Worm (Caenorhabditis elegans) whole organism, young adult: Measurements from ENCODE around the gene K12H6.10.

Source experiments
- B0019.2 ChIP-seq: fragments of 200-800 bp; sonication (Bioruptor generic); conservative IDR thresholded peaks from 2 replicates; pipeline ENCODE4 v1.3.6; 2022; ENCODE audit warnings: missing genetic modification reagents, missing genetic modification characterization, missing compliant biosample characterization
- F10E7.11 ChIP-seq: sonication (generic microtip); optimal IDR thresholded peaks from 2 replicates; lab custom pipeline; 2017; ENCODE audit warnings: mild to moderate bottlenecking, missing genetic modification characterization, moderate library complexity, missing compliant biosample characterization
- F22D6.2 ChIP-seq: sonication (generic microtip); optimal IDR thresholded peaks from 2 replicates; lab custom pipeline; 2016; ENCODE audit warnings: mild to moderate bottlenecking, missing genetic modification characterization, missing compliant biosample characterization
- F33H1.4 ChIP-seq: fragments of 200-800 bp; sonication (Bioruptor generic); IDR thresholded peaks from 2 replicates; pipeline ENCODE4 v1.3.6; 2022; ENCODE audit warnings: missing genetic modification reagents, missing genetic modification characterization, missing compliant biosample characterization
- F37B4.10 ChIP-seq: fragments of 200-800 bp; sonication (Bioruptor generic); IDR thresholded peaks from 2 replicates; pipeline ENCODE4 v1.3.6; 2022; ENCODE audit warnings: missing genetic modification characterization, missing compliant biosample characterization
- F49E8.2 ChIP-seq: sonication (generic microtip); optimal IDR thresholded peaks from 3 replicates; lab custom pipeline; 2017; ENCODE audit warnings: missing genetic modification characterization, mild to moderate bottlenecking, missing compliant biosample characterization, antibody characterized with exemption, moderate library complexity; ENCODE audit not compliant: insufficient read depth
- T26A5.8 ChIP-seq: sonication (generic microtip); optimal IDR thresholded peaks from 2 replicates; lab custom pipeline; 2016; ENCODE audit warnings: missing genetic modification characterization, missing compliant biosample characterization
- Y53G8AR.9 ChIP-seq: fragments of 200-800 bp; sonication (Bioruptor generic); conservative IDR thresholded peaks from 2 replicates; pipeline ENCODE4 v1.3.6; 2022; ENCODE audit warnings: missing genetic modification reagents, missing genetic modification characterization, missing compliant biosample characterization
- Y79H2A.3 ChIP-seq: fragments of 200-800 bp; sonication (Bioruptor generic); conservative IDR thresholded peaks from 2 replicates; pipeline ENCODE4 v1.3.6; 2022; ENCODE audit warnings: missing genetic modification reagents, missing genetic modification characterization, missing compliant biosample characterization
- Y95B8A.8 ChIP-seq: fragments of 200-800 bp; sonication (Bioruptor generic); IDR thresholded peaks from 2 replicates; pipeline ENCODE4 v1.3.6; 2022; ENCODE audit warnings: missing genetic modification reagents, missing genetic modification characterization, missing compliant biosample characterization
- akir-1 ChIP-seq: fragments of 200-800 bp; sonication (Bioruptor generic); optimal IDR thresholded peaks from 2 replicates; lab custom pipeline; 2018; ENCODE audit warnings: mild to moderate bottlenecking, missing genetic modification characterization, moderate library complexity, missing compliant biosample characterization
- aptf-3 ChIP-seq: fragments of 200-800 bp; sonication (Bioruptor generic); IDR thresholded peaks from 2 replicates; pipeline ENCODE4 v1.3.6; 2022; ENCODE audit warnings: missing genetic modification characterization, missing compliant biosample characterization
- attf-5 ChIP-seq: fragments of 200-800 bp; sonication (Bioruptor generic); optimal IDR thresholded peaks from 2 replicates; lab custom pipeline; 2018; ENCODE audit warnings: mild to moderate bottlenecking, missing genetic modification characterization, missing compliant biosample characterization
- ccch-3 ChIP-seq: fragments of 200-800 bp; sonication (Bioruptor generic); optimal IDR thresholded peaks from 2 replicates; lab custom pipeline; 2018; ENCODE audit warnings: mild to moderate bottlenecking, missing genetic modification characterization, missing compliant biosample characterization
- cebp-1 ChIP-seq, 2 experiments: fragments of 200-800 bp in 1 of 2; sonication (Bioruptor generic) in 1 of 2; sonication (generic microtip) in 1 of 2; IDR thresholded peaks in 1 of 2; optimal IDR thresholded peaks in 1 of 2; 2 replicates each; pipeline versions ENCODE4 v1.3.6 to Lab custom; 2017 to 2022; ENCODE audit warnings: missing compliant biosample characterization in 2 of 2, missing genetic modification characterization in 2 of 2, mild to moderate bottlenecking in 1 of 2, missing genetic modification reagents in 1 of 2, moderate library complexity in 1 of 2
- cebp-2 ChIP-seq: fragments of 200-800 bp; sonication (Bioruptor generic); IDR thresholded peaks from 2 replicates; pipeline ENCODE4 v1.3.6; 2022; ENCODE audit warnings: missing genetic modification characterization, missing compliant biosample characterization
- ceh-27 ChIP-seq: fragments of 200-800 bp; sonication (Bioruptor generic); optimal IDR thresholded peaks from 2 replicates; lab custom pipeline; 2018; ENCODE audit warnings: mild to moderate bottlenecking, missing genetic modification characterization, moderate library complexity, missing compliant biosample characterization
- ceh-58 ChIP-seq: fragments of 200-800 bp; sonication (Bioruptor generic); IDR thresholded peaks from 2 replicates; pipeline ENCODE4 v1.3.6; 2022; ENCODE audit warnings: missing genetic modification characterization, missing compliant biosample characterization
- die-1 ChIP-seq: sonication (generic microtip); optimal IDR thresholded peaks from 2 replicates; lab custom pipeline; 2016; ENCODE audit warnings: missing genotype, mild to moderate bottlenecking, missing genetic modification characterization, missing compliant biosample characterization
- efl-1 ChIP-seq: fragments of 150-350 bp; optimal IDR thresholded peaks from 2 replicates; lab custom pipeline; 2014; ENCODE audit warnings: missing biosample characterization, missing genetic modification reagents, missing genetic modification characterization
- fkh-3 ChIP-seq: sonication (generic microtip); optimal IDR thresholded peaks from 2 replicates; lab custom pipeline; 2016; ENCODE audit warnings: mild to moderate bottlenecking, missing genetic modification characterization, missing compliant biosample characterization
- him-1 ChIP-seq: sonication (generic microtip); optimal IDR thresholded peaks from 2 replicates; lab custom pipeline; 2016; ENCODE audit warnings: missing genotype, missing genetic modification reagents, missing genetic modification characterization, missing compliant biosample characterization
- hlh-12 ChIP-seq: sonication (generic microtip); optimal IDR thresholded peaks from 2 replicates; lab custom pipeline; 2016; ENCODE audit warnings: missing genetic modification characterization, missing compliant biosample characterization
- hrde-1 ChIP-seq: sonication (generic microtip); optimal IDR thresholded peaks from 2 replicates; lab custom pipeline; 2016; ENCODE audit warnings: missing genetic modification characterization, mild to moderate bottlenecking, missing compliant biosample characterization, moderate library complexity, missing genotype, missing genetic modification reagents, borderline replicate concordance
- hsf-1 ChIP-seq: fragments of 200-800 bp; sonication (Bioruptor generic); IDR thresholded peaks from 2 replicates; pipeline ENCODE4 v1.3.6; 2022; ENCODE audit warnings: missing genetic modification reagents, missing genetic modification characterization, missing compliant biosample characterization
- lin-35 ChIP-seq, 3 experiments: fragments of 150-350 bp in 2 of 3; sonication (generic microtip) in 1 of 3; optimal IDR thresholded peaks; 2 replicates each; lab custom pipeline; 2014 to 2018; ENCODE audit warnings: missing biosample characterization in 3 of 3, missing genetic modification characterization in 3 of 3, missing genetic modification reagents in 3 of 3
- lin-54 ChIP-seq: fragments of 200-800 bp; sonication (Bioruptor generic); optimal IDR thresholded peaks from 2 replicates; lab custom pipeline; 2018; ENCODE audit warnings: mild to moderate bottlenecking, missing genetic modification characterization, missing compliant biosample characterization
- lir-1 ChIP-seq: fragments of 200-800 bp; sonication (Bioruptor generic); conservative IDR thresholded peaks from 2 replicates; pipeline ENCODE4 v1.3.6; 2022; ENCODE audit warnings: missing genetic modification reagents, missing genetic modification characterization, missing compliant biosample characterization
- madf-3 ChIP-seq: fragments of 200-800 bp; sonication (Bioruptor generic); IDR thresholded peaks from 2 replicates; pipeline ENCODE4 v1.3.6; 2022; ENCODE audit warnings: missing genetic modification reagents, missing genetic modification characterization, missing compliant biosample characterization
- madf-6 ChIP-seq: fragments of 200-800 bp; sonication (Bioruptor generic); IDR thresholded peaks from 2 replicates; pipeline ENCODE4 v1.3.6; 2022; ENCODE audit warnings: missing genetic modification reagents, missing genetic modification characterization, missing compliant biosample characterization
- nfya-2 ChIP-seq: fragments of 200-800 bp; sonication (Bioruptor generic); IDR thresholded peaks from 2 replicates; pipeline ENCODE4 v1.3.6; 2022; ENCODE audit warnings: missing genetic modification reagents, missing genetic modification characterization, missing compliant biosample characterization
- nhr-120 ChIP-seq: fragments of 200-800 bp; sonication (Bioruptor generic); IDR thresholded peaks from 2 replicates; pipeline ENCODE4 v1.3.6; 2022; ENCODE audit warnings: missing genetic modification characterization, missing compliant biosample characterization
- nhr-90 ChIP-seq: sonication (generic microtip); optimal IDR thresholded peaks from 2 replicates; lab custom pipeline; 2016; ENCODE audit warnings: missing genotype, mild to moderate bottlenecking, missing genetic modification characterization, missing compliant biosample characterization
- pbrm-1 ChIP-seq: fragments of 200-800 bp; sonication (Bioruptor generic); IDR thresholded peaks from 2 replicates; pipeline ENCODE4 v1.3.6; 2022; ENCODE audit warnings: missing genetic modification reagents, missing genetic modification characterization, missing compliant biosample characterization
- sdz-38 ChIP-seq: sonication (generic microtip); optimal IDR thresholded peaks from 2 replicates; lab custom pipeline; 2016; ENCODE audit warnings: missing genotype, missing genetic modification characterization, missing compliant biosample characterization
- snpc-1.1 ChIP-seq: sonication (generic microtip); optimal IDR thresholded peaks from 2 replicates; lab custom pipeline; 2017; ENCODE audit warnings: missing genetic modification characterization, mild to moderate bottlenecking, missing compliant biosample characterization, antibody characterized with exemption, moderate library complexity, missing genotype, missing genetic modification reagents; ENCODE audit not compliant: insufficient read depth
- snpc-1.3 ChIP-seq: sonication (generic microtip); optimal IDR thresholded peaks from 2 replicates; lab custom pipeline; 2017; ENCODE audit warnings: missing genetic modification characterization, mild to moderate bottlenecking, missing compliant biosample characterization, antibody characterized with exemption, moderate library complexity, missing genotype, missing genetic modification reagents; ENCODE audit not compliant: insufficient read depth
- snpc-3.4 ChIP-seq: sonication (generic microtip); optimal IDR thresholded peaks from 2 replicates; lab custom pipeline; 2017; ENCODE audit warnings: missing genetic modification characterization, mild to moderate bottlenecking, missing compliant biosample characterization, antibody characterized with exemption, moderate library complexity, missing genotype, missing genetic modification reagents
- zfh-2 ChIP-seq: fragments of 200-800 bp; sonication (Bioruptor generic); conservative IDR thresholded peaks from 2 replicates; pipeline ENCODE4 v1.3.6; 2022; ENCODE audit warnings: missing genetic modification reagents, missing genetic modification characterization, missing compliant biosample characterization
- zim-3 ChIP-seq: sonication (generic microtip); optimal IDR thresholded peaks from 2 replicates; lab custom pipeline; 2017; ENCODE audit warnings: mild to moderate bottlenecking, missing genetic modification characterization, moderate library complexity, missing compliant biosample characterization
- ztf-18 ChIP-seq: sonication (generic microtip); optimal IDR thresholded peaks from 2 replicates; lab custom pipeline; 2016; ENCODE audit warnings: missing genotype, mild to moderate bottlenecking, missing genetic modification characterization, missing compliant biosample characterization
- ztf-22 ChIP-seq: fragments of 200-800 bp; sonication (Bioruptor generic); optimal IDR thresholded peaks from 2 replicates; lab custom pipeline; 2018; ENCODE audit warnings: mild to moderate bottlenecking, missing genetic modification characterization, moderate library complexity, missing compliant biosample characterization
- ztf-25 ChIP-seq: fragments of 200-800 bp; sonication (Bioruptor generic); IDR thresholded peaks from 2 replicates; pipeline ENCODE4 v1.3.6; 2022; ENCODE audit warnings: missing genetic modification reagents, missing genetic modification characterization, missing compliant biosample characterization
- ztf-26 ChIP-seq: sonication (generic microtip); optimal IDR thresholded peaks from 2 replicates; lab custom pipeline; 2017; ENCODE audit warnings: missing genetic modification characterization, missing compliant biosample characterization
- ztf-6 ChIP-seq: fragments of 200-800 bp; sonication (Bioruptor generic); IDR thresholded peaks from 2 replicates; pipeline ENCODE4 v1.3.6; 2022; ENCODE audit warnings: missing genetic modification reagents, missing genetic modification characterization, missing compliant biosample characterization

The K12H6.10 gene

DNA sequence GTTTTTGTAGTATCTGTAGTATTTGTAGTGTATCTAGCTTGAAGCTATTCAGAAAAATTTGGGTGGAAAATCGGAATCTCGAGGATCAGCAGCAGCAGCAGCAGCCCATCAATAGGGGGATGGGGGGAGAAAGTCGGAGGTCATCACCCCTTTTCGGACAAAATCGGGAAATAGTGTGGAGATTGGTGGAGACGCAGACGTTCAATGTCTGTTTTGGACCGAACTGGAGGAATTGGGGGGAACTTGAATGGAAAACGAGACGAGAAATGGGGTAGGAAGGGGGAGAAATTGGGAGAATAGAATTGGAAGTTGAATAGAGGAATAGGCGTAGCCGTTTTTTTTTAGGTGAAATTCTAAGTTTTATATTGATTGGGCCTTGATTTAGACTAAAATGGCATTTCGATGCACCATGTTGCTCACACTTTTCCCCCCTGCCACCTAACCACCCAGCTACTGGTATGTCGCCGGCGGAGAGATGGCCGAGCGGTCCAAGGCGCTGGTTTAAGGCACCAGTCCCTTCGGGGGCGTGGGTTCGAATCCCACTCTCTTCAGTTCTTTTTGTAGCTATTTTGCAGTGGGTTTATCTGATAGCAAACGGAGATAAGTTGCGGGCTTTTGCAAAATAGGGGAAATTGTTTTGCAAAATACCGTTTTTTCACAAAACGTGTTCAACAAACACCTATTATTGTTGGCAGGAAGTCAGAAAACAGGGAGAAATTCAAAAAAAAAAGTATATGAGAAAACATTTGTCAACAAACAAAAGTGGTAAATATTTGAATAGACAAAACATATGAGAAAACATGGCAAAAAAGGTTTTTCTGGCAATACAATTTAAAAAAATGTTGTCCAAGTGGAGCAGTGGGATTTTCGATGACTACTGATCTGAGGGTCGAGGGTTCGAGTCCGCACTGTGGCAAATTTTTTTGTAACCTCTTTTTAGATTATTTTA lies 37.5 kb downstream of the K12H6.10 start (continued):
- no peak for TF ChIP-seq sdz-38
- TF ChIP-seq Y95B8A.8 (GFP tag; lab: Robert Waterston, UW), result no peak
- no peak for TF ChIP-seq cebp-1 (GFP tag; IDR thresholded peaks at IDR 0.05; lab: Robert Waterston, UW)
- TF ChIP-seq cebp-1 (tag; optimal IDR thresholded peaks at IDR 0.05; lab: Kevin White, UChicago), result peak; percentile 50
- no peak for TF ChIP-seq akir-1 (GFP tag; lab: Kevin White, UChicago)
- TF ChIP-seq Y53G8AR.9 (GFP tag; lab: Robert Waterston, UW), result no peak
- peak; percentile 59; the same call in 1 of the 2 replicates for TF ChIP-seq Y79H2A.3
- TF ChIP-seq cebp-2 (GFP tag; lab: Robert Waterston, UW), result peak; percentile 83; the same call in 1 of the 2 replicates
- TF ChIP-seq ztf-6 (GFP tag; lab: Robert Waterston, UW), result no peak
- TF ChIP-seq ceh-27 (GFP tag; lab: Kevin White, UChicago), result no peak
- no peak for TF ChIP-seq ztf-22 (GFP tag; lab: Kevin White, UChicago)
- no peak for TF ChIP-seq F37B4.10 (GFP tag; lab: Robert Waterston, UW)
- TF ChIP-seq ztf-18 (tag; lab: Kevin White, UChicago), result peak; percentile 59
- TF ChIP-seq madf-6 (GFP tag; lab: Robert Waterston, UW), result peak; percentile 40
- no peak for TF ChIP-seq hrde-1
- TF ChIP-seq nfya-2, result no peak
- TF ChIP-seq F49E8.2 (tag; lab: Kevin White, UChicago), result no peak
- TF ChIP-seq nhr-90, result peak; percentile 67
- 0 out of 2 replicates have a peak, but pooled peaks have one; percentile 17 for TF ChIP-seq lir-1 (GFP tag; lab: Robert Waterston, UW)
- peak; percentile 17 for TF ChIP-seq lin-54 (GFP tag; lab: Kevin White, UChicago)
- no peak for TF ChIP-seq F10E7.11 (tag; lab: Kevin White, UChicago)
- TF ChIP-seq lin-35 (GFP tag; optimal IDR thresholded peaks at IDR 0.05; lab: Kevin White, UChicago), result peak in 1 of 3 experiments; percentile 21
- TF ChIP-seq snpc-1.3 (tag; lab: Kevin White, UChicago), result no peak
- TF ChIP-seq T26A5.8 (tag; lab: Kevin White, UChicago), result no peak
- no peak for TF ChIP-seq hsf-1 (GFP tag; lab: Robert Waterston, UW)
- peak; percentile 69 for TF ChIP-seq die-1
- TF ChIP-seq him-1 (tag; lab: Kevin White, UChicago), result peak; percentile 75
- TF ChIP-seq F33H1.4 (GFP tag; lab: Robert Waterston, UW), result no peak
- 0 out of 2 replicates have a peak, but pooled peaks have one; percentile 25 for TF ChIP-seq ztf-25
- TF ChIP-seq zfh-2, result peak; percentile 62
- TF ChIP-seq madf-3 (GFP tag; lab: Robert Waterston, UW), result no peak
- no peak for TF ChIP-seq fkh-3 (tag; lab: Kevin White, UChicago)
- no peak for TF ChIP-seq zim-3
- TF ChIP-seq snpc-3.4, result no peak
- no peak for TF ChIP-seq B0019.2
- no peak for TF ChIP-seq ceh-58 (GFP tag; lab: Robert Waterston, UW)
- no peak for TF ChIP-seq F22D6.2 (tag; lab: Kevin White, UChicago)
- TF ChIP-seq snpc-1.1 (tag; lab: Kevin White, UChicago), result no peak
- TF ChIP-seq hlh-12 (tag; lab: Kevin White, UChicago), result no peak
- no peak for TF ChIP-seq ztf-26
- no peak for TF ChIP-seq nhr-120 (GFP tag; lab: Robert Waterston, UW)
- no peak for TF ChIP-seq aptf-3 (GFP tag; lab: Robert Waterston, UW)
- peak; percentile 35; the same call in 1 of the 2 replicates for TF ChIP-seq pbrm-1 (GFP tag; lab: Robert Waterston, UW)
- no peak for TF ChIP-seq efl-1 (GFP tag; lab: Kevin White, UChicago)
- TF ChIP-seq ccch-3 (GFP tag; lab: Kevin White, UChicago), result no peak
- no peak for TF ChIP-seq attf-5
